Fruit fly (Drosophila melanogaster) whole organism, prepupa: ENCODE data around the gene CG12123.

Source experiments
- Blimp-1 ChIP-seq: fragments of 200-800 bp; sonication (Bioruptor generic); optimal IDR thresholded peaks from 3 replicates; lab custom pipeline; 2017; ENCODE audit warnings: missing biosample characterization, missing genetic modification characterization, mild to moderate bottlenecking, moderate library complexity, missing genetic modification reagents
- CG10631 ChIP-seq: fragments of 200-800 bp; sonication (Bioruptor generic); optimal IDR thresholded peaks from 2 replicates; lab custom pipeline; 2016; ENCODE audit warnings: missing biosample characterization, missing genetic modification characterization
- CG10669 ChIP-seq: fragments of 200-800 bp; sonication (Bioruptor generic); optimal IDR thresholded peaks from 3 replicates; lab custom pipeline; 2018; ENCODE audit warnings: missing biosample characterization, mild to moderate bottlenecking, missing genetic modification characterization, moderate library complexity
- CG11762 ChIP-seq: fragments of 200-800 bp; sonication (Bioruptor generic); optimal IDR thresholded peaks from 3 replicates; lab custom pipeline; 2016; ENCODE audit warnings: missing biosample characterization, missing genetic modification characterization; ENCODE audit not compliant: insufficient read depth
- CG1621 ChIP-seq: fragments of 200-800 bp; sonication (Bioruptor generic); optimal IDR thresholded peaks from 3 replicates; lab custom pipeline; 2018; ENCODE audit warnings: missing biosample characterization, mild to moderate bottlenecking, missing genetic modification characterization
- CG3032 ChIP-seq: fragments of 200-800 bp; optimal IDR thresholded peaks from 2 replicates; lab custom pipeline; 2019; ENCODE audit warnings: missing biosample characterization, mild to moderate bottlenecking, missing genetic modification characterization, moderate library complexity
- CG31627 ChIP-seq: fragments of 200-800 bp; sonication (Bioruptor generic); optimal IDR thresholded peaks from 3 replicates; lab custom pipeline; 2016; ENCODE audit warnings: missing biosample characterization, missing genetic modification characterization
- CG32006 ChIP-seq: fragments of 200-800 bp; sonication (Bioruptor generic); optimal IDR thresholded peaks from 3 replicates; lab custom pipeline; 2017; ENCODE audit warnings: missing biosample characterization, mild to moderate bottlenecking, missing genetic modification characterization
- CG4318 ChIP-seq: fragments of 200-800 bp; sonication (Bioruptor generic); optimal IDR thresholded peaks from 3 replicates; lab custom pipeline; 2017; ENCODE audit warnings: missing biosample characterization, mild to moderate bottlenecking, missing genetic modification characterization
- CG6163 ChIP-seq: fragments of 200-800 bp; sonication (Bioruptor generic); IDR thresholded peaks from 3 replicates; pipeline ENCODE4 v1.3.6; 2022; ENCODE audit warnings: missing biosample characterization, missing genetic modification characterization
- CG6276 ChIP-seq: fragments of 200-800 bp; sonication (Bioruptor generic); optimal IDR thresholded peaks from 2 replicates; lab custom pipeline; 2017; ENCODE audit warnings: missing biosample characterization, mild to moderate bottlenecking, missing genetic modification characterization
- CG6792 ChIP-seq: fragments of 200-800 bp; sonication (Bioruptor generic); optimal IDR thresholded peaks from 3 replicates; lab custom pipeline; 2016; ENCODE audit warnings: missing biosample characterization, missing genetic modification characterization
- CG6808 ChIP-seq: fragments of 200-800 bp; sonication (Bioruptor generic); optimal IDR thresholded peaks from 3 replicates; lab custom pipeline; 2017; ENCODE audit warnings: missing biosample characterization, missing genetic modification characterization, mild to moderate bottlenecking, moderate library complexity, missing genetic modification reagents
- CG6854 ChIP-seq: fragments of 200-800 bp; sonication (Bioruptor generic); optimal IDR thresholded peaks from 2 replicates; lab custom pipeline; 2017; ENCODE audit warnings: missing biosample characterization, mild to moderate bottlenecking, missing genetic modification characterization
- CG8632 ChIP-seq: fragments of 200-800 bp; sonication (Bioruptor generic); optimal IDR thresholded peaks from 3 replicates; lab custom pipeline; 2016; ENCODE audit warnings: missing biosample characterization, missing genetic modification characterization
- Eip75B ChIP-seq: fragments of 200-800 bp; sonication (Bioruptor generic); optimal IDR thresholded peaks from 3 replicates; lab custom pipeline; 2016; ENCODE audit warnings: missing biosample characterization, missing genetic modification characterization
- Eip93F ChIP-seq: fragments of 200-800 bp; sonication (Bioruptor generic); optimal IDR thresholded peaks from 2 replicates; lab custom pipeline; 2016; ENCODE audit warnings: missing biosample characterization, mild to moderate bottlenecking, missing genetic modification characterization
- Ets21C ChIP-seq: fragments of 200-800 bp; sonication (Bioruptor generic); optimal IDR thresholded peaks from 3 replicates; lab custom pipeline; 2016; ENCODE audit warnings: missing biosample characterization, missing genetic modification characterization
- Hr39 ChIP-seq: fragments of 200-800 bp; sonication (Bioruptor generic); optimal IDR thresholded peaks from 2 replicates; lab custom pipeline; 2016; ENCODE audit warnings: missing biosample characterization, missing genetic modification characterization
- Hr4 ChIP-seq: fragments of 200-800 bp; sonication (Bioruptor generic); optimal IDR thresholded peaks from 3 replicates; lab custom pipeline; 2016; ENCODE audit warnings: missing biosample characterization, missing genetic modification characterization
- Lpt ChIP-seq: fragments of 200-800 bp; sonication (Bioruptor generic); optimal IDR thresholded peaks from 3 replicates; lab custom pipeline; 2016; ENCODE audit warnings: missing biosample characterization, missing genetic modification characterization
- Met ChIP-seq: fragments of 200-800 bp; sonication (Bioruptor generic); optimal IDR thresholded peaks from 3 replicates; lab custom pipeline; 2016; ENCODE audit warnings: missing biosample characterization, missing genetic modification characterization
- Sox102F ChIP-seq: fragments of 200-800 bp; sonication (Bioruptor generic); optimal IDR thresholded peaks from 2 replicates; lab custom pipeline; 2016; ENCODE audit warnings: missing biosample characterization, mild to moderate bottlenecking, missing genetic modification characterization
- Sox14 ChIP-seq: fragments of 200-800 bp; sonication (Bioruptor generic); optimal IDR thresholded peaks from 3 replicates; lab custom pipeline; 2016; ENCODE audit warnings: missing biosample characterization, missing genetic modification characterization
- cyc ChIP-seq: fragments of 200-800 bp; sonication (Bioruptor generic); optimal IDR thresholded peaks from 3 replicates; lab custom pipeline; 2016; ENCODE audit warnings: missing biosample characterization, missing genetic modification characterization
- dac ChIP-seq: fragments of 200-800 bp; sonication (Bioruptor generic); optimal IDR thresholded peaks from 2 replicates; lab custom pipeline; 2017; ENCODE audit warnings: missing biosample characterization, mild to moderate bottlenecking, missing genetic modification characterization
- esn ChIP-seq: fragments of 200-800 bp; sonication (Bioruptor generic); optimal IDR thresholded peaks from 2 replicates; lab custom pipeline; 2016; ENCODE audit warnings: missing biosample characterization, mild to moderate bottlenecking, missing genetic modification characterization, moderate library complexity
- fd59A ChIP-seq: fragments of 200-800 bp; sonication (Bioruptor generic); optimal IDR thresholded peaks from 2 replicates; lab custom pipeline; 2017; ENCODE audit warnings: missing biosample characterization, mild to moderate bottlenecking, missing genetic modification characterization, missing genetic modification reagents
- fd85E ChIP-seq: fragments of 200-800 bp; sonication (Bioruptor generic); optimal IDR thresholded peaks from 3 replicates; lab custom pipeline; 2016; ENCODE audit warnings: missing biosample characterization, missing genetic modification characterization
- pdm3 ChIP-seq: fragments of 200-800 bp; sonication (Bioruptor generic); optimal IDR thresholded peaks from 3 replicates; lab custom pipeline; 2016; ENCODE audit warnings: missing biosample characterization, missing genetic modification characterization
- salr ChIP-seq, 2 experiments: fragments of 200-800 bp; sonication (Bioruptor generic); optimal IDR thresholded peaks; 3 replicates each; lab custom pipeline; 2016 to 2018; ENCODE audit warnings: missing biosample characterization in 2 of 2, missing genetic modification characterization in 2 of 2, mild to moderate bottlenecking in 1 of 2
- spab ChIP-seq: fragments of 200-800 bp; sonication (Bioruptor generic); optimal IDR thresholded peaks from 2 replicates; lab custom pipeline; 2017; ENCODE audit warnings: missing biosample characterization, mild to moderate bottlenecking, missing genetic modification characterization, missing genetic modification reagents
- vri ChIP-seq: fragments of 200-800 bp; sonication (Bioruptor generic); optimal IDR thresholded peaks from 3 replicates; lab custom pipeline; 2016; ENCODE audit warnings: missing biosample characterization, mild to moderate bottlenecking, missing genetic modification characterization

Gene CG12123

dm6 chrX:8489485-8489970 lies 47.4 kb upstream of the CG12123 start, which contains the start of gene otu:
Gene otu, minus strand, starts transcription at chrX:8489535.
- TF ChIP-seq CG6792 (no peak), CG32006 (GFP tag; lab: Kevin White, UChicago) (no peak), dac (GFP tag; lab: Kevin White, UChicago) (no peak), Eip93F (GFP tag; lab: Kevin White, UChicago) (no peak)

- no peak for TF ChIP-seq esn (GFP tag; lab: Kevin White, UChicago)
- TF ChIP-seq Sox14 (GFP tag; lab: Kevin White, UChicago), result no peak
- no peak for TF ChIP-seq Ets21C (GFP tag; lab: Kevin White, UChicago)
- TF ChIP-seq dac (GFP tag; lab: Kevin White, UChicago), result no peak
- no peak for TF ChIP-seq Lpt (GFP tag; lab: Kevin White, UChicago)
- no peak for TF ChIP-seq Sox102F (GFP tag; lab: Kevin White, UChicago)
- TF ChIP-seq Hr4 (GFP tag; lab: Kevin White, UChicago), result no peak
- no peak for TF ChIP-seq CG10631 (GFP tag; lab: Kevin White, UChicago)
- no peak for TF ChIP-seq CG6808 (GFP tag; lab: Kevin White, UChicago)
- no peak for TF ChIP-seq CG31627
- TF ChIP-seq vri (GFP tag; lab: Kevin White, UChicago), result no peak
- TF ChIP-seq Eip75B, result no peak
- TF ChIP-seq Blimp-1 (GFP tag; lab: Kevin White, UChicago), result no peak
- TF ChIP-seq CG6163, result no peak
- TF ChIP-seq Hr39, result no peak
- TF ChIP-seq fd59A (GFP tag; lab: Kevin White, UChicago), result no peak
- no peak for TF ChIP-seq fd85E (GFP tag; lab: Kevin White, UChicago)
- no peak for TF ChIP-seq CG3032 (tag; lab: Kevin White, UChicago)
These were observed 46.9 kb upstream of the CG12123 start, which contains the start of gene CG33181 for dm6 chrX:8489048-8489447. Gene CG33181, plus strand, starts transcription at chrX:8489348.

- no peak for TF ChIP-seq CG11762 (GFP tag; lab: Kevin White, UChicago)
- TF ChIP-seq, all 60 proteins: peak for 0
These were observed 42.6 kb upstream of the CG12123 start for dm6 chrX:8484778-8485177.

- TF ChIP-seq salr (GFP tag; optimal IDR thresholded peaks at IDR 0.05; lab: Kevin White, UChicago) (no peak), CG6163 (no peak), CG10669 (no peak), Met (GFP tag; lab: Kevin White, UChicago) (no peak), fd59A (GFP tag; lab: Kevin White, UChicago) (no peak), spab (no peak), CG31627 (no peak), fd85E (GFP tag; lab: Kevin White, UChicago) (no peak), Sox102F (GFP tag; lab: Kevin White, UChicago) (no peak), pdm3 (no peak), CG10631 (GFP tag; lab: Kevin White, UChicago) (no peak), CG8632 (no peak), Eip93F (GFP tag; lab: Kevin White, UChicago) (no peak), Blimp-1 (GFP tag; lab: Kevin White, UChicago) (no peak), CG6854 (GFP tag; lab: Kevin White, UChicago) (no peak)
These were observed 41.5 kb upstream of the CG12123 start, which contains the start of gene CG33223 for dm6 chrX:8483671-8484070. Gene CG33223, minus strand, starts transcription at chrX:8483885.

dm6 chrX:8481462-8481861 lies 39.3 kb upstream of the CG12123 start, which contains the start of gene Cp38:
Gene Cp38, plus strand, starts transcription at chrX:8481837.
- TF ChIP-seq CG4318 (no peak), CG6276 (GFP tag; lab: Kevin White, UChicago) (no peak), cyc (GFP tag; lab: Kevin White, UChicago) (no peak), CG1621 (tag; lab: Kevin White, UChicago) (no peak)
